Worm (Caenorhabditis elegans): ENCODE measurements around the gene nlp-53.

The nlp-53 gene

DNA sequence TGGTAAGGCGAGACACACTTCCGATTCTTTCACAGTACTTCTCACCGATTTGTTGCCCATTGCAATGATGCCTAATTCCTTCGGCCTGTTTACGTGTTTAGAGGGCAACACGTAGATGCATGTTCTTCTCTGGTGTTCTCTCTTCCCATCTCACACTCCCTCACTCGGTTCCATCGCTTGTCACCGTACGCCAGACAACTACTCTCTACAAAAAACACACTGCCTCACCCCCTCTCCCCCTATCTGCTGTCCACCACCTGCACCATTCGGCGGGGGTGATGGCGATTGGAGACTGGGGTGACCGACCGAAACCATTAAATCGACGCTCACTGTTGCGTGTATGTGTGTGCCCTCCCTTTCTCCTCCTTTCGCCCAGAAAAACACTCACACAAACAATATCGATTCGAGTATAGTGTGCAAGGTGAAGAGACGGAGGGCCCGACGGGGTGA lies 34.8 kb upstream of the nlp-53 start (continued):
- no peak for TF ChIP-seq ceh-9 (tag; optimal IDR thresholded peaks at IDR 0.05)
- no peak for TF ChIP-seq K09A11.1 (tag; optimal IDR thresholded peaks at IDR 0.05; ENCODE audit: insufficient read depth)
- peak; percentile 34 for TF ChIP-seq madf-2 (tag; optimal IDR thresholded peaks at IDR 0.05)
- TF ChIP-seq ceh-22 (tag; optimal IDR thresholded peaks at IDR 0.05) = peak; percentile 52
- no peak for TF ChIP-seq pat-9 (tag; optimal IDR thresholded peaks at IDR 0.05)
- TF ChIP-seq ahr-1 (tag; optimal IDR thresholded peaks at IDR 0.05) = no peak
- no peak for TF ChIP-seq ets-4 (tag; optimal IDR thresholded peaks at IDR 0.05)
- no peak for TF ChIP-seq ceh-19 (GFP tag; optimal IDR thresholded peaks at IDR 0.05)
- no peak for TF ChIP-seq gmeb-2 (tag; optimal IDR thresholded peaks at IDR 0.05)
- peak; percentile 52 for TF ChIP-seq pros-1 (tag; optimal IDR thresholded peaks at IDR 0.05)
- no peak for TF ChIP-seq dve-1 (tag; optimal IDR thresholded peaks at IDR 0.05)
- TF ChIP-seq unc-86 (tag; optimal IDR thresholded peaks at IDR 0.05) = no peak
- peak; percentile 16 for TF ChIP-seq eyg-1 (tag; optimal IDR thresholded peaks at IDR 0.05)
- TF ChIP-seq fkh-10 (GFP tag; optimal IDR thresholded peaks at IDR 0.05) = no peak
- peak; percentile 54 for TF ChIP-seq T23F11.4 (GFP tag; optimal IDR thresholded peaks at IDR 0.05)
- TF ChIP-seq pha-4 (tag; optimal IDR thresholded peaks at IDR 0.05) = no peak

ce11 chrX:13584725-13585371 lies 33.8 kb upstream of the nlp-53 start, which contains the start of gene unc-84:
Gene unc-84, plus strand, starts transcription at chrX:13584775.
- TF ChIP-seq T23F11.4 (GFP tag; optimal IDR thresholded peaks at IDR 0.05) (no peak), pros-1 (tag; optimal IDR thresholded peaks at IDR 0.05) (peak; percentile 7), ceh-34 (tag; optimal IDR thresholded peaks at IDR 0.05) (peak; percentile 97), mec-3 (tag; optimal IDR thresholded peaks at IDR 0.05; ENCODE audit: borderline replicate concordance) (no peak), sox-2 (GFP tag; IDR thresholded peaks at IDR 0.05) (no peak), odd-2 (tag; optimal IDR thresholded peaks at IDR 0.05) (no peak), ceh-9 (tag; optimal IDR thresholded peaks at IDR 0.05) (no peak), ref-2 (tag; optimal IDR thresholded peaks at IDR 0.05) (peak; percentile 34), ceh-31 (tag; optimal IDR thresholded peaks at IDR 0.05) (peak; percentile 64), hlh-30 (tag; optimal IDR thresholded peaks at IDR 0.05; ENCODE audit: insufficient read depth) (no peak), tbx-2 (tag; optimal IDR thresholded peaks at IDR 0.05) (peak; percentile 53), C08G9.2 (tag; optimal IDR thresholded peaks at IDR 0.05) (peak; percentile 72), C38D4.7 (GFP tag; optimal IDR thresholded peaks at IDR 0.05) (no peak), ceh-2 (tag; optimal IDR thresholded peaks at IDR 0.05) (peak; percentile 28), ahr-1 (tag; optimal IDR thresholded peaks at IDR 0.05) (no peak), ceh-48 (tag; optimal IDR thresholded peaks at IDR 0.05) (no peak), ets-4 (tag; optimal IDR thresholded peaks at IDR 0.05) (peak; percentile 32), sdc-2 (tag; optimal IDR thresholded peaks at IDR 0.05) (peak; percentile 52), eyg-1 (tag; optimal IDR thresholded peaks at IDR 0.05) (no peak), ama-1 (optimal IDR thresholded peaks at IDR 0.05) (no peak)

DNA sequence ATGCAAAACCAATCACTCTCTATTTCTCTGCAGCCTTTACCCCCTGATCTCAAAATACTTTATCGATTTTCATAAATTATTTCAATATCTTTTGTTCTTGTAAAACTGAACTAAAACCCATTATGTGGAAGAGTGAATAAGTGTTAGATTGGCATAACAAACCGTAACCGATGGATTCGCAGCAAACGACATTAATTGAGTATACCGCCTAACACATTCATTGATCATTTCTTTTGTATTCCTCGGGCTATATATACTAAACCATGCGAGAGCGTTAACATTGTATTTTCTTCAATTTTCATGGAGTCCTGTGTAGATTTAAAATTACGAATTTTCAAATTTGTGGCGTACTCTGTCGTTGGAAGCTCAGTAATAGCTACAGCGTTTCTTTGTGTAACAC lies 28.9 kb upstream of the nlp-53 start, which contains the start of gene col-9:
Gene col-9 (plus strand): TSS at position 301 of the 400 bp plus-strand sequence.
- no peak for TF ChIP-seq ref-2 (tag; optimal IDR thresholded peaks at IDR 0.05)
- TF ChIP-seq ceh-34 (tag; optimal IDR thresholded peaks at IDR 0.05) = no peak
- TF ChIP-seq ceh-24 (tag; optimal IDR thresholded peaks at IDR 0.05) = no peak
- TF ChIP-seq elt-2 (tag; optimal IDR thresholded peaks at IDR 0.05) = no peak
- TF ChIP-seq elt-4 (tag; optimal IDR thresholded peaks at IDR 0.05) = no peak
- no peak for TF ChIP-seq dve-1 (tag; optimal IDR thresholded peaks at IDR 0.05)
- TF ChIP-seq K09A11.1 (tag; optimal IDR thresholded peaks at IDR 0.05; ENCODE audit: insufficient read depth) = no peak
- TF ChIP-seq unc-42 (tag; optimal IDR thresholded peaks at IDR 0.05) = no peak
- TF ChIP-seq pros-1 (tag; optimal IDR thresholded peaks at IDR 0.05) = no peak
- no peak for TF ChIP-seq hlh-30 (tag; optimal IDR thresholded peaks at IDR 0.05; ENCODE audit: insufficient read depth)
- no peak for TF ChIP-seq hlh-13 (GFP tag; optimal IDR thresholded peaks at IDR 0.05)
- TF ChIP-seq pha-4 (tag; optimal IDR thresholded peaks at IDR 0.05) = no peak
- TF ChIP-seq C38D4.7 (GFP tag; optimal IDR thresholded peaks at IDR 0.05) = no peak
- no peak for TF ChIP-seq sox-4 (tag; optimal IDR thresholded peaks at IDR 0.05)
- no peak for TF ChIP-seq ceh-6 (GFP tag; optimal IDR thresholded peaks at IDR 0.05)

All from whole organism, late embryonic.